Fruit fly (Drosophila melanogaster): ENCODE measurements around the gene Chc.

Gene Chc

dm6 chrX:15852815-15853542 lies 17.7 kb upstream of the Chc start, which contains the start of the genes UBL3 and CG15914:
Gene UBL3, minus strand, starts transcription at chrX:15853175.
Gene CG15914, plus strand, starts transcription at chrX:15853421.
- no peak for TF ChIP-seq CG13204 (GFP tag; optimal IDR thresholded peaks at IDR 0.05)
- TF ChIP-seq Pif1B (GFP tag; optimal IDR thresholded peaks at IDR 0.05) = peak; percentile 25
- TF ChIP-seq CG32121 (GFP tag; IDR thresholded peaks at IDR 0.05) = no peak

- TF ChIP-seq CG15710 (tag; optimal IDR thresholded peaks at IDR 0.05) = no peak
- TF ChIP-seq CG10348 (GFP tag; IDR thresholded peaks at IDR 0.05) = no peak
- TF ChIP-seq CG12605 (GFP tag; IDR thresholded peaks at IDR 0.05) = no peak
- no peak for TF ChIP-seq D1 (tag; optimal IDR thresholded peaks at IDR 0.05)
- TF ChIP-seq CG34367 (tag; optimal IDR thresholded peaks at IDR 0.05) = no peak
- no peak for TF ChIP-seq Pif1B (GFP tag; optimal IDR thresholded peaks at IDR 0.05)
- no peak for TF ChIP-seq CG4496 (GFP tag; IDR thresholded peaks at IDR 0.05)
- no peak for TF ChIP-seq CG8301 (tag; optimal IDR thresholded peaks at IDR 0.05)
- no peak for TF ChIP-seq EcR (GFP tag; optimal IDR thresholded peaks at IDR 0.05)
- TF ChIP-seq CG13204 (GFP tag; optimal IDR thresholded peaks at IDR 0.05) = no peak
- no peak for TF ChIP-seq CG14655 (GFP tag; optimal IDR thresholded peaks at IDR 0.05)
- no peak for TF ChIP-seq CG9948 (tag; optimal IDR thresholded peaks at IDR 0.05)
Observed at dm6 chrX:15849021-15849420, 13.7 kb upstream of the Chc start, which contains the start of gene sun. Gene sun, minus strand, starts transcription at chrX:15849258.

dm6 chrX:15844139-15844538 lies 8.8 kb upstream of the Chc start, which contains the start of the genes ArgRS and CG8578:
Gene ArgRS, minus strand, starts transcription at chrX:15844145.
Gene CG8578, plus strand, starts transcription at chrX:15844476.
- TF ChIP-seq CG9948 (tag; optimal IDR thresholded peaks at IDR 0.05) (peak; percentile 3), CG8159 (tag; optimal IDR thresholded peaks at IDR 0.05) (no peak), fd96Ca (GFP tag; IDR thresholded peaks at IDR 0.05) (no peak), CG32121 (GFP tag; IDR thresholded peaks at IDR 0.05) (peak; percentile 47; the same call in 1 of the 2 replicates), CG14655 (GFP tag; optimal IDR thresholded peaks at IDR 0.05) (no peak), CG4496 (GFP tag; IDR thresholded peaks at IDR 0.05) (peak; percentile 82), Pif1B (GFP tag; optimal IDR thresholded peaks at IDR 0.05) (peak; percentile 52), Snoo (tag; optimal IDR thresholded peaks at IDR 0.05) (peak; percentile 60), CG13204 (GFP tag; optimal IDR thresholded peaks at IDR 0.05) (no peak), rn (GFP tag; IDR thresholded peaks at IDR 0.05) (peak; percentile 55), CG15710 (tag; optimal IDR thresholded peaks at IDR 0.05) (peak; percentile 22), Ets98B (GFP tag; IDR thresholded peaks at IDR 0.05) (no peak), gl (tag; optimal IDR thresholded peaks at IDR 0.05) (no peak)

dm6 chrX:15841346-15841745 lies 6.1 kb upstream of the Chc start:
- TF ChIP-seq gl (tag; optimal IDR thresholded peaks at IDR 0.05) (no peak), CG14655 (GFP tag; optimal IDR thresholded peaks at IDR 0.05) (no peak), Ets98B (GFP tag; IDR thresholded peaks at IDR 0.05) (no peak), CG4496 (GFP tag; IDR thresholded peaks at IDR 0.05) (no peak), CG34367 (tag; optimal IDR thresholded peaks at IDR 0.05) (no peak), Pif1B (GFP tag; optimal IDR thresholded peaks at IDR 0.05) (no peak), CG17806 (tag; optimal IDR thresholded peaks at IDR 0.05) (no peak), CG32121 (GFP tag; IDR thresholded peaks at IDR 0.05) (no peak), CG9948 (tag; optimal IDR thresholded peaks at IDR 0.05) (no peak), CG15710 (tag; optimal IDR thresholded peaks at IDR 0.05) (no peak)

dm6 chrX:15840003-15840402 lies 4.7 kb upstream of the Chc start:
- TF ChIP-seq Snoo (tag; optimal IDR thresholded peaks at IDR 0.05) (no peak), gl (tag; optimal IDR thresholded peaks at IDR 0.05) (no peak), EcR (GFP tag; optimal IDR thresholded peaks at IDR 0.05) (no peak), CG9948 (tag; optimal IDR thresholded peaks at IDR 0.05) (no peak), CG13204 (GFP tag; optimal IDR thresholded peaks at IDR 0.05) (no peak), CG8301 (tag; optimal IDR thresholded peaks at IDR 0.05) (no peak), CG12605 (GFP tag; IDR thresholded peaks at IDR 0.05) (no peak), CG4496 (GFP tag; IDR thresholded peaks at IDR 0.05) (no peak), fd96Ca (GFP tag; IDR thresholded peaks at IDR 0.05) (no peak), CG8159 (tag; optimal IDR thresholded peaks at IDR 0.05) (no peak), Pif1B (GFP tag; optimal IDR thresholded peaks at IDR 0.05) (no peak)

- TF ChIP-seq Ets98B (GFP tag; IDR thresholded peaks at IDR 0.05) = no peak
- no peak for TF ChIP-seq D1 (tag; optimal IDR thresholded peaks at IDR 0.05)
- no peak for TF ChIP-seq CG8301 (tag; optimal IDR thresholded peaks at IDR 0.05)
- TF ChIP-seq CG12605 (GFP tag; IDR thresholded peaks at IDR 0.05) = no peak
- TF ChIP-seq Pif1B (GFP tag; optimal IDR thresholded peaks at IDR 0.05) = no peak
- no peak for TF ChIP-seq CG9948 (tag; optimal IDR thresholded peaks at IDR 0.05)
- no peak for TF ChIP-seq rn (GFP tag; IDR thresholded peaks at IDR 0.05)
- TF ChIP-seq CG14655 (GFP tag; optimal IDR thresholded peaks at IDR 0.05) = no peak
- no peak for TF ChIP-seq CG15710 (tag; optimal IDR thresholded peaks at IDR 0.05)
- TF ChIP-seq CG34367 (tag; optimal IDR thresholded peaks at IDR 0.05) = no peak
- TF ChIP-seq Snoo (tag; optimal IDR thresholded peaks at IDR 0.05) = no peak
- TF ChIP-seq CG8159 (tag; optimal IDR thresholded peaks at IDR 0.05) = no peak
- TF ChIP-seq CG17806 (tag; optimal IDR thresholded peaks at IDR 0.05) = no peak
- TF ChIP-seq gl (tag; optimal IDR thresholded peaks at IDR 0.05) = no peak
- no peak for TF ChIP-seq Pif1A (GFP tag; optimal IDR thresholded peaks at IDR 0.05)
- no peak for TF ChIP-seq CG4496 (GFP tag; IDR thresholded peaks at IDR 0.05)
- TF ChIP-seq EcR (GFP tag; optimal IDR thresholded peaks at IDR 0.05) = no peak
Observed at dm6 chrX:15837530-15837929, 2.2 kb upstream of the Chc start, which contains the start of gene CG8565. Gene CG8565, plus strand, starts transcription at chrX:15837830.
